Worm (Caenorhabditis elegans): Measurements from ENCODE around the gene vha-6.

Gene vha-6

DNA sequence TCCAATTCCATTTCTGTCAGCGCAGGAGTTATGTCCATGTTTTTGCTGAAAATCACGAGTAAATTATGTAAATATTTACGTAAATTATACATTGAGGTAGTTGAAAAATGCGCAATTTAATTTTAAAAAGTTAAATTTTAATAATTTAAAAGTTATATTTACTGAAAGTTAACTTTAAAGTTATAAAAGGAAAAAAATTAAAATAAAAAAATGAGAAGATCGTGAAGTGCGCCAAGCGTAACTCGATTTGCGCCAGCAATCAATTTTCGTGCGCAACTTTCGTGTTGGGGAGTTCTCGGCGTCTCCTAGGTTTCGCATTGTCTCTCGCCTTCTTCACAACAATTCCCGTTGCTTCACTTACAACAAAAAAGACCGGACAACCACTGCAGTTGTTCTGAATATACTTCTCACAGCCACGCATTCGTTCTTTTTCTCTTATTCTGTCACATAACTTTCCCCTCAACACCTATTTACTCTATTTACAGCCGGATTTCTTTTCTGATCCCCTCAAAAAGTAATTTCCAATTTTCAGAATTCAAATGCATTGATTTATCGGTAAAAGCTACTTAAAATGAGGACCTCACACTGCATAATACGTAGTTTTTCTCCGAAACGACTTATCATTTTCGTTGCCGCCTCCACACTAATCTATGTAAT is 35.4 kb upstream of the vha-6 start, which contains the start of the genes metl-1 and W02B12.11 (continued):
- TF ChIP-seq dmd-6 (GFP tag; IDR thresholded peaks at IDR 0.05) (peak; percentile 74), zip-2 (tag; optimal IDR thresholded peaks at IDR 0.05) (peak; percentile 6), mes-2 (tag; optimal IDR thresholded peaks at IDR 0.05; ENCODE audit: poor library complexity, severe bottlenecking) (peak; percentile 93), F37D6.2 (tag; optimal IDR thresholded peaks at IDR 0.05) (peak; percentile 45), dpl-1 (GFP tag; optimal IDR thresholded peaks at IDR 0.05) (peak; percentile 82), rbr-2 (tag; optimal IDR thresholded peaks at IDR 0.05) (peak; percentile 83), nhr-41 (GFP tag; IDR thresholded peaks at IDR 0.05) (peak; percentile 28; the same call in 1 of the 2 replicates), ZK546.5 (tag; optimal IDR thresholded peaks at IDR 0.05) (no peak), aha-1 (tag) (peak; percentile 31), jun-1 (tag; optimal IDR thresholded peaks at IDR 0.05) (peak; percentile 65), php-3 (GFP tag; IDR thresholded peaks at IDR 0.05) (peak; percentile 37; the same call in 1 of the 2 replicates), egl-27 (tag; optimal IDR thresholded peaks at IDR 0.05) (no peak), dve-1 (tag; optimal IDR thresholded peaks at IDR 0.05; ENCODE audit: insufficient read depth) (peak; percentile 88), nhr-25 (tag; optimal IDR thresholded peaks at IDR 0.05; ENCODE audit: borderline replicate concordance, insufficient read depth) (peak; percentile 65), ceh-32 (tag; optimal IDR thresholded peaks at IDR 0.05; ENCODE audit: poor library complexity) (no peak), fos-1 (tag; optimal IDR thresholded peaks at IDR 0.05) (no peak)

DNA sequence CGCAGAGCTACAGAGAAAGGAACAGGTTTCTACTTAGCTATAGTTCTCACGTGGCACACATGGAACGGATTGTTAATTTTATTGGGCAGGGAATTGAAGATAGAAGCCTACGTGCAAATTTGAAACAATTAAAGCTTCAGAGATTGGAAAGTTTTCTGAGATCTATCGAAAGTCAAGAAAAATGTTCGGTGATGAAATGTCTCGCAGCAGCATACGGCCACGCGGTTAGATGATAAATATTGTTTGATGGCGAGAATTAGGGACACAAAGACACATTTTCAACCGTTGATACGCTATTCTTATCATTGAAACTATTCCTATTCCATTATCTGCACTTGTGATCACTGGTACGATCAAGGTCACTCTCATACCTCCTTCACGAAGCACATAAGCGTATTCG is 34.3 kb upstream of the vha-6 start:
- TF ChIP-seq lin-1 (GFP tag; IDR thresholded peaks at IDR 0.05) (no peak), daf-12 (tag; optimal IDR thresholded peaks at IDR 0.05) (no peak), ces-1 (GFP tag; optimal IDR thresholded peaks at IDR 0.05) (no peak), nhr-102 (tag; optimal IDR thresholded peaks at IDR 0.05) (no peak), vab-7 (GFP tag; IDR thresholded peaks at IDR 0.05) (no peak), nhr-41 (GFP tag; IDR thresholded peaks at IDR 0.05) (no peak), D1046.2 (GFP tag; IDR thresholded peaks at IDR 0.05) (no peak), tra-1 (GFP tag; IDR thresholded peaks at IDR 0.05) (no peak), tag-97 (GFP tag; IDR thresholded peaks at IDR 0.05) (no peak), Y48G9A.11 (GFP tag; IDR thresholded peaks at IDR 0.05) (no peak), zip-11 (GFP tag; IDR thresholded peaks at IDR 0.05) (no peak), nhr-48 (tag; optimal IDR thresholded peaks at IDR 0.05) (peak; percentile 55), daf-19 (GFP tag; conservative IDR thresholded peaks at IDR 0.05) (no peak), dmd-8 (GFP tag; IDR thresholded peaks at IDR 0.05) (no peak), lin-29 (GFP tag; IDR thresholded peaks at IDR 0.05) (no peak), mdl-1 (tag; optimal IDR thresholded peaks at IDR 0.05) (peak; percentile 14 to 83), hmg-1.1 (GFP tag; IDR thresholded peaks at IDR 0.05) (no peak), zag-1 (tag; optimal IDR thresholded peaks at IDR 0.05) (no peak), snpc-4 (tag; optimal IDR thresholded peaks at IDR 0.05) (no peak), Y5F2A.4 (GFP tag; optimal IDR thresholded peaks at IDR 0.05) (no peak), rbr-2 (tag; optimal IDR thresholded peaks at IDR 0.05) (no peak), lin-15B (tag; optimal IDR thresholded peaks at IDR 0.05) (no peak), mxl-3 (GFP tag; optimal IDR thresholded peaks at IDR 0.05) (peak; percentile 98), set-16 (GFP tag; IDR thresholded peaks at IDR 0.05) (no peak), egl-27 (tag; optimal IDR thresholded peaks at IDR 0.05) (no peak), mxl-2 (GFP tag; conservative IDR thresholded peaks at IDR 0.05) (no peak), zfp-3 (GFP tag; conservative IDR thresholded peaks at IDR 0.05) (no peak), daf-8 (GFP tag; IDR thresholded peaks at IDR 0.05) (no peak), lir-3 (tag; optimal IDR thresholded peaks at IDR 0.05) (no peak), zip-2 (tag; optimal IDR thresholded peaks at IDR 0.05) (no peak), aly-2 (tag; optimal IDR thresholded peaks at IDR 0.05) (no peak), dve-1 (tag; optimal IDR thresholded peaks at IDR 0.05; ENCODE audit: insufficient read depth) (peak; percentile 64), Y105C5A.15 (GFP tag; IDR thresholded peaks at IDR 0.05) (no peak), ceh-82 (tag; optimal IDR thresholded peaks at IDR 0.05) (no peak), nhr-11 (tag; optimal IDR thresholded peaks at IDR 0.05) (no peak), hlh-11 (tag; optimal IDR thresholded peaks at IDR 0.05) (peak; percentile 79), aha-1 (tag) (peak; percentile 99), F44E2.7 (GFP tag; IDR thresholded peaks at IDR 0.05) (no peak), dmd-6 (GFP tag; IDR thresholded peaks at IDR 0.05) (peak; percentile 85)

Measured in whole organism, L4 larva.